Worm (Caenorhabditis elegans) whole organism, midembryonic: ENCODE measurements around the gene str-178.

ENCODE experiments used
- T22C8.4 ChIP-seq: fragments of 200-800 bp; sonication (Bioruptor generic); IDR thresholded peaks from 2 replicates; pipeline ENCODE4 v1.3.6; 2022; ENCODE audit warnings: missing genetic modification characterization, missing compliant biosample characterization
- cog-1 ChIP-seq: sonication (generic microtip); optimal IDR thresholded peaks from 2 replicates; lab custom pipeline; 2016; ENCODE audit warnings: missing genetic modification characterization, missing compliant biosample characterization
- flt-1 ChIP-seq: fragments of 200-800 bp; sonication (Bioruptor generic); IDR thresholded peaks from 2 replicates; pipeline ENCODE4 v1.3.6; 2022; ENCODE audit warnings: missing genetic modification characterization, missing compliant biosample characterization
- klf-2 ChIP-seq: fragments of 200-800 bp; sonication (Bioruptor generic); conservative IDR thresholded peaks from 2 replicates; pipeline ENCODE4 v1.3.6; 2022; ENCODE audit warnings: missing genetic modification reagents, missing genetic modification characterization, missing compliant biosample characterization
- med-1 ChIP-seq: sonication (generic microtip); optimal IDR thresholded peaks from 2 replicates; lab custom pipeline; 2017; ENCODE audit warnings: missing genetic modification characterization, mild to moderate bottlenecking, missing compliant biosample characterization, antibody characterized with exemption, missing genetic modification reagents; ENCODE audit not compliant: insufficient read depth
- tab-1 ChIP-seq: fragments of 200-800 bp; sonication (Bioruptor generic); IDR thresholded peaks from 2 replicates; pipeline ENCODE4 v1.3.6; 2022; ENCODE audit warnings: missing genetic modification characterization, missing compliant biosample characterization
- ztf-23 ChIP-seq: fragments of 200-800 bp; sonication (Bioruptor generic); IDR thresholded peaks from 2 replicates; pipeline ENCODE4 v1.3.6; 2022; ENCODE audit warnings: missing genetic modification reagents, missing genetic modification characterization, missing compliant biosample characterization
- ztf-29 ChIP-seq: fragments of 200-800 bp; sonication (Bioruptor generic); IDR thresholded peaks from 2 replicates; pipeline ENCODE4 v1.3.6; 2022; ENCODE audit warnings: missing genetic modification reagents, missing genetic modification characterization, missing compliant biosample characterization

ce11 chrV:12751495-12752050 is 35.2 kb upstream of the str-178 start, which contains the start of gene C15C8.6:
- TF ChIP-seq cog-1 (tag; lab: Kevin White, UChicago) (no peak), tab-1 (GFP tag; lab: Robert Waterston, UW) (no peak), flt-1 (no peak), med-1 (GFP tag; lab: Kevin White, UChicago) (no peak), klf-2 (GFP tag; lab: Robert Waterston, UW) (no peak), T22C8.4 (GFP tag; lab: Robert Waterston, UW) (no peak), ztf-23 (GFP tag; lab: Robert Waterston, UW) (no peak), ztf-29 (no peak)
